Worm (Caenorhabditis elegans) whole organism, late embryonic: ENCODE results near the gene pipp-4P.

Experiments
- F13H6.1 ChIP-seq: sonication (generic microtip); optimal IDR thresholded peaks from 2 replicates; lab custom pipeline; 2016; ENCODE audit warnings: missing genetic modification characterization, missing compliant biosample characterization
- Y22D7AL.16 ChIP-seq: sonication (generic microtip); optimal IDR thresholded peaks from 2 replicates; lab custom pipeline; 2016; ENCODE audit warnings: missing genetic modification characterization, missing compliant biosample characterization
- ahr-1 ChIP-seq: sonication (generic microtip); optimal IDR thresholded peaks from 2 replicates; lab custom pipeline; 2016; ENCODE audit warnings: missing genetic modification characterization, missing compliant biosample characterization
- ceh-19 ChIP-seq: fragments of 200-800 bp; sonication (Bioruptor generic); optimal IDR thresholded peaks from 2 replicates; lab custom pipeline; 2018; ENCODE audit warnings: mild to moderate bottlenecking, missing genetic modification characterization, missing compliant biosample characterization
- ceh-22 ChIP-seq: sonication (generic microtip); optimal IDR thresholded peaks from 2 replicates; lab custom pipeline; 2017; ENCODE audit warnings: missing biosample characterization, missing genetic modification characterization
- ceh-24 ChIP-seq: sonication (generic microtip); optimal IDR thresholded peaks from 2 replicates; lab custom pipeline; 2016; ENCODE audit warnings: mild to moderate bottlenecking, missing genetic modification characterization, missing compliant biosample characterization
- ceh-30 ChIP-seq: fragments of 150-350 bp; optimal IDR thresholded peaks from 2 replicates; lab custom pipeline; 2014; ENCODE audit warnings: missing biosample characterization, missing genetic modification characterization
- ceh-31 ChIP-seq: sonication (generic microtip); optimal IDR thresholded peaks from 2 replicates; lab custom pipeline; 2016; ENCODE audit warnings: missing genetic modification characterization, missing compliant biosample characterization
- ceh-48 ChIP-seq: sonication (generic microtip); optimal IDR thresholded peaks from 2 replicates; lab custom pipeline; 2016; ENCODE audit warnings: missing genetic modification characterization, inconsistent platforms, missing compliant biosample characterization
- che-1 ChIP-seq: sonication (generic microtip); optimal IDR thresholded peaks from 2 replicates; lab custom pipeline; 2016; ENCODE audit warnings: mild to moderate bottlenecking, missing genetic modification characterization, missing compliant biosample characterization
- dmd-4 ChIP-seq: sonication (generic microtip); optimal IDR thresholded peaks from 2 replicates; lab custom pipeline; 2016; ENCODE audit warnings: borderline replicate concordance, missing genetic modification characterization, missing compliant biosample characterization
- elt-2 ChIP-seq: sonication (generic microtip); optimal IDR thresholded peaks from 2 replicates; lab custom pipeline; 2016; ENCODE audit warnings: missing genetic modification reagents, missing genetic modification characterization, missing compliant biosample characterization
- elt-4 ChIP-seq: sonication (generic microtip); optimal IDR thresholded peaks from 2 replicates; lab custom pipeline; 2016; ENCODE audit warnings: missing genetic modification characterization, missing compliant biosample characterization
- ets-4 ChIP-seq: sonication (generic microtip); optimal IDR thresholded peaks from 2 replicates; lab custom pipeline; 2016; ENCODE audit warnings: missing genetic modification characterization, missing compliant biosample characterization
- fax-1 ChIP-seq: sonication (generic microtip); optimal IDR thresholded peaks from 2 replicates; lab custom pipeline; 2016; ENCODE audit warnings: missing genotype, missing genetic modification characterization, missing compliant biosample characterization
- fkh-6 ChIP-seq: sonication (generic microtip); optimal IDR thresholded peaks from 2 replicates; lab custom pipeline; 2016; ENCODE audit warnings: missing genetic modification characterization, missing compliant biosample characterization
- gmeb-2 ChIP-seq: sonication (generic microtip); optimal IDR thresholded peaks from 2 replicates; lab custom pipeline; 2016; ENCODE audit warnings: missing genetic modification characterization, inconsistent platforms, missing compliant biosample characterization
- hlh-15 ChIP-seq: sonication (generic microtip); optimal IDR thresholded peaks from 2 replicates; lab custom pipeline; 2016; ENCODE audit warnings: missing genetic modification characterization, missing compliant biosample characterization
- lim-6 ChIP-seq: sonication (generic microtip); optimal IDR thresholded peaks from 2 replicates; lab custom pipeline; 2016; ENCODE audit warnings: missing genetic modification characterization, missing compliant biosample characterization
- madf-2 ChIP-seq: sonication (generic microtip); optimal IDR thresholded peaks from 2 replicates; lab custom pipeline; 2017; ENCODE audit warnings: missing genetic modification characterization, missing compliant biosample characterization
- nhr-11 ChIP-seq: fragments of 150-350 bp; optimal IDR thresholded peaks from 2 replicates; lab custom pipeline; 2014; ENCODE audit warnings: missing biosample characterization, missing genetic modification characterization
- pag-3 ChIP-seq: sonication (generic microtip); optimal IDR thresholded peaks from 2 replicates; lab custom pipeline; 2016; ENCODE audit warnings: missing compliant biosample characterization, missing genetic modification characterization, borderline replicate concordance
- pax-1 ChIP-seq: fragments of 150-350 bp; optimal IDR thresholded peaks from 2 replicates; lab custom pipeline; 2014; ENCODE audit warnings: missing biosample characterization, missing genetic modification characterization
- pha-2 ChIP-seq: sonication (generic microtip); optimal IDR thresholded peaks from 2 replicates; lab custom pipeline; 2017; ENCODE audit warnings: mild to moderate bottlenecking, missing genetic modification characterization, missing compliant biosample characterization
- rnt-1 ChIP-seq: sonication (generic microtip); optimal IDR thresholded peaks from 2 replicates; lab custom pipeline; 2016; ENCODE audit warnings: missing genetic modification characterization, missing compliant biosample characterization
- sdc-2 ChIP-seq: sonication (generic microtip); optimal IDR thresholded peaks from 2 replicates; lab custom pipeline; 2016; ENCODE audit warnings: missing genotype, missing genetic modification characterization, missing compliant biosample characterization
- sox-2 ChIP-seq: fragments of 200-800 bp; sonication (Bioruptor generic); IDR thresholded peaks from 2 replicates; pipeline ENCODE4 v1.3.6; 2022; ENCODE audit warnings: missing genetic modification reagents, missing genetic modification characterization, missing compliant biosample characterization
- sox-4 ChIP-seq: sonication (generic microtip); optimal IDR thresholded peaks from 2 replicates; lab custom pipeline; 2017; ENCODE audit warnings: mild to moderate bottlenecking, missing genetic modification characterization, inconsistent platforms, missing compliant biosample characterization
- tbx-2 ChIP-seq: sonication (generic microtip); optimal IDR thresholded peaks from 2 replicates; lab custom pipeline; 2016; ENCODE audit warnings: missing genetic modification characterization, missing compliant biosample characterization
- tbx-7 ChIP-seq: sonication (generic microtip); optimal IDR thresholded peaks from 2 replicates; lab custom pipeline; 2016; ENCODE audit warnings: missing genotype, missing genetic modification characterization, missing compliant biosample characterization
- ttx-3 ChIP-seq: sonication (generic microtip); optimal IDR thresholded peaks from 2 replicates; lab custom pipeline; 2016; ENCODE audit warnings: missing genetic modification reagents, missing genetic modification characterization, missing compliant biosample characterization
- unc-86 ChIP-seq: sonication (generic microtip); optimal IDR thresholded peaks from 2 replicates; lab custom pipeline; 2016; ENCODE audit warnings: missing genetic modification characterization, missing compliant biosample characterization

The pipp-4P gene

DNA sequence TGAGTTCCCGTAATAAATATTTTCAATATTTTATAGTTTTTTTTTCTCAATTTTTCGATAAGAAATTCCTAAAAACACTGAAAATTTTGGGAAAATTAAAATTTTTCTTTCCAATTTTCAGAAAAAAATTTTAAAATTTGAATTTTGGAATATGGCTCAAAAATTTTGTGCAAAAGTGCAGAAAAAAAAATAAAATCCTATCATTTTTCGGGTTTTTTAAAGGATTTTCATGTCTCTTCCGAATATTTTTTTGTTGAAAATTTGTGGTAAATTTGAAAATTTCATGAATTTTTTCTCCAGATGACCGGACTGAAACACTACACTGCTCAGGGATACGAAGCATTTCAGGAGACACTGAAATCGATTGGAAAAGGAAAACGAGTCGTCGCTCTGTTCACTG lies 15.3 kb downstream of the pipp-4P start, which contains the start of gene txdc-17:
txdc-17 (plus strand) TSS at position 301 of the 400 bp plus-strand sequence.
- TF ChIP-seq tbx-2 (no peak), sox-4 (no peak), pag-3 (tag; lab: Kevin White, UChicago) (no peak), fax-1 (tag; lab: Kevin White, UChicago) (no peak), gmeb-2 (tag; lab: Kevin White, UChicago) (no peak), elt-2 (tag; lab: Kevin White, UChicago) (no peak), F13H6.1 (tag; lab: Kevin White, UChicago) (no peak), lim-6 (no peak), Y22D7AL.16 (tag; lab: Kevin White, UChicago) (no peak), ceh-24 (no peak), ceh-30 (tag; lab: Kevin White, UChicago) (no peak), ceh-31 (tag; lab: Kevin White, UChicago) (no peak), ceh-48 (tag; lab: Kevin White, UChicago) (no peak), tbx-7 (tag; lab: Kevin White, UChicago) (no peak), unc-86 (tag; lab: Kevin White, UChicago) (no peak)

DNA sequence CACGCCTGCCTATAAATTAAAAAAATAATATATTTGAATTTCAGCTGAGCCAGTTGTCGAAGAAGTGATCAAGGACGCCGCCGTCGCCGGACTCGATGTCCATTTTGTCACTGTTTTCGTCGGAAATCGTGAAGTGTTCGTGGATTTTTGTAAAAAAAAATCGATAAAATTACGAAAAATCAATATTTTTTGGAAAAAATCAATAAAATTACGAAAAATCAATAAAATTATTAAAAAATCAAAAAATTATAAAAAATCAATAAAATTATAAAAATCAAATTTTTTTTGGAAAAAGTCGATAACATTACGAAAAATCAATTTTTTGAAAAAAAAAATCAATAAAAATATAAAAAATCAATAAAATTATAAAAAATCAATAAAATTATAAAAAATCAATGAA lies 15.9 kb downstream of the pipp-4P start:
- no peak for TF ChIP-seq fkh-6 (tag; lab: Kevin White, UChicago)
- TF ChIP-seq pha-2 = no peak
- peak; percentile 20 for TF ChIP-seq ceh-48 (tag; lab: Kevin White, UChicago)

DNA sequence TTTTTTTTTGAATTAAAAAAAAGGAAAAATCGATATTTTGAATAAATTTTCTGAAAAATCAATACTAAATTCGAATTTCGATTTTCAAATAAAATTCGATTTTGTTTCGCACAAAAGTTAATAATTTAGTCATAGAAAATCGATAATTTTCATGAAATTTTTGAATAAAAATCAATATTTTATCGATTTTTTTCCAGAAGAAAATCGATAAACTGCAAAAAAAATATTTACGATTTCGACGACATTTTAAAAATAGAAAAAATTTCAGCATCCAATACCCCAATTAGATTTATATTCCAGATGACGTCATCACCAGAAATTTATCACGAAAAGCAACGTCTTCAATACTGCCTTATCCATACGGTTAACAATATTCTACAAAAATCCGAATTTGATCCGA lies 17.3 kb downstream of the pipp-4P start, which contains the start of gene josd-1:
josd-1 (plus strand) TSS at position 301 of the 400 bp plus-strand sequence.
- TF ChIP-seq unc-86 (tag; lab: Kevin White, UChicago) = no peak
- no peak for TF ChIP-seq sdc-2 (tag; lab: Kevin White, UChicago)
- TF ChIP-seq ceh-24 = no peak
- TF ChIP-seq F13H6.1 (tag; lab: Kevin White, UChicago) = no peak
- no peak for TF ChIP-seq ceh-19
- no peak for TF ChIP-seq Y22D7AL.16 (tag; lab: Kevin White, UChicago)

DNA sequence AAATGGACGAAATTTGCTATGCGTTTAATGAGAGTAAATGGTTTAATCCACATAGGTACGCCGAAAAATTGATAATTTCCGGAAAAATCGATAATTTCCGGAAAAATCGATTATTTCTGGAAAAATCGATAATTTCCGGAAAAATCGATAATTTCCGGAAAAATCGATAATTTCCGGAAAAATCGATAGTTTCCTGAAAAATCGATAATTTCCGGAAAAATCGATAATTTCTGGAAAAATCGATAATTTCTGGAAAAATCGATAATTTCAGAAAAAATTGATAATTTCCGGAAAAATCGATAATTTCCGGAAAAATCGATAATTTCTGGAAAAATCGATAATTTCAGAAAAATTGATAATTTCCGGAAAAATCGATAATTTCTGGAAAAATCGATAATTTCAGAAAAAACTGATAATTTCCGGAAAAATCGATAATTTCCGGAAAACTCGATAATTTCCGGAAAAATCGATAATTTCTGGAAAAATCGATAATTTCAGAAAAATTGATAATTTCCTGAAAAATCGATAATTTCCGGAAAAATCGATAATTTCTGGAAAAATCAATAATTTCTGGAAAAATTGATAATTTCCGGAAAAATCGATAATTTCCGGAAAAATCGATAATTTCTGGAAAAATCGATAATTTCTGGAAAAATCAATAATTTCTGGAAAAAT lies 17.8 kb downstream of the pipp-4P start:
- TF ChIP-seq ceh-48 (tag; lab: Kevin White, UChicago) = peak; percentile 94

DNA sequence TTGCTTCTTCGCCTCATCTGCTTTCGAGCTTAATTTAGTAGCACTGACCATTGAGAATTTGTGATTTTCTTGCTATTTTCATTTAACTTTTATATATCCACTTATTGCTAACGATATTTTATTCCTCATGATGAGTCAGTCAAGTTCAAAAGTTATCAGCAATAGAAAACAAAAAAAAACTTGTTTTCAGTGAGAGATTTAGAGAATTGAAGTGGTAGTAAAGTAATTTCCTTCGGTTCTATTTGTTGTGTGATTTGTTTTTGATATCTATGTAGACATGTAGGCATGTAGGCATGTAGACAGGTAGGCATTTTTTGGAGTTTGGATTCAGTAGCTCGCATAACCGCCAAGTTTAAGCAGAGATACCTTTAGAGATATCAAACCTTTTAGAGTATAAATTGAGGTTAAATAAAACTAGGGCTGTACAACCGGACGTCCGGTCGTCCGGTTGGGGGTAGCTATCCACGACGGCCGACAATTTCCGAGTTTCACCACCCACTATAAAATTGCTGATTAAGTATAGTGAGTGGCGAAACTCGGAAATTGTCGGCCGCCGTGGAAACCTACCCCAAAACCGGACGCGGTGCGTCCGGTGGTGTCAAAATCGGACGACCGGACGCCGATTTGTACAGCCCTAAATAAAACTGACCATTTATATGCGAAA lies 21.9 kb downstream of the pipp-4P start, which contains the start of gene Y71H2AR.2:
Y71H2AR.2 (minus strand) TSS at position 51 of the 664 bp plus-strand sequence.
- TF ChIP-seq madf-2 (tag; lab: Kevin White, UChicago) = no peak
- no peak for TF ChIP-seq ceh-22 (tag; lab: Kevin White, UChicago)
- no peak for TF ChIP-seq sox-2 (GFP tag; lab: Robert Waterston, UW)
- no peak for TF ChIP-seq Y22D7AL.16 (tag; lab: Kevin White, UChicago)
- no peak for TF ChIP-seq ahr-1 (tag; lab: Kevin White, UChicago)
- TF ChIP-seq ets-4 (tag; lab: Kevin White, UChicago) = no peak
- no peak for TF ChIP-seq elt-4
- TF ChIP-seq pax-1 (tag; lab: Kevin White, UChicago) = no peak
- TF ChIP-seq ttx-3 = no peak
- TF ChIP-seq nhr-11 (tag; lab: Kevin White, UChicago) = no peak
- no peak for TF ChIP-seq rnt-1 (tag; lab: Kevin White, UChicago)

DNA sequence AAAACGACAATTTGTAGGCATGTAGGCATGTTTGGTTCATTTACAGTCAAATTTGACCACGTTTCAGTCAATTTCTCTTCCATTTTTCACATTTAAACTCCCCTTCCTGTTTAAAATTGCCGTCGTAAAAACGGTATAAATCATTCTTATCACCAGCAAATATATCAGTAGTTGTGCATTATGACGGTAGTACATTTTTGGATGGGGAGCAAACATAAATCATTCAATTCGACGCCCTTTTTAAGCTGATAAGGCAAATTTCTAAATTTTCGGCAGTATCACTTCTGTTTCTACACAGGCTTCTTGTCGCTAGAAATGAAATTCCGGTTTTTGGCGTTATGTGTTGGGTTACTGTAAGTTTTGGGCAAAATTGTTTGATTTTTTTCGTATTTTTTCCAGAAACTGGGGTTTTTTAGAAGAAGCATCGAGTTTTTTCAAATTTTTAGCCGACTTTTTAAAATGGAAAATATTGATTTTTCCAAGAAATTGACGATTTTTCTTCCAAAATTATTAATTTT lies 22.8 kb downstream of the pipp-4P start, which contains the start of gene H34I24.2:
H34I24.2 (plus strand) TSS at position 189 of the 518 bp plus-strand sequence.
- TF ChIP-seq hlh-15 = no peak
- no peak for TF ChIP-seq elt-2 (tag; lab: Kevin White, UChicago)
- TF ChIP-seq pag-3 (tag; lab: Kevin White, UChicago) = no peak
- TF ChIP-seq che-1 (tag; lab: Kevin White, UChicago) = no peak
- no peak for TF ChIP-seq dmd-4 (tag; lab: Kevin White, UChicago)
- TF ChIP-seq madf-2 (tag; lab: Kevin White, UChicago) = no peak
